Fruit fly (Drosophila melanogaster) whole organism, prepupa: ENCODE measurements around the gene mwh.
A peak's percentile ranks its signal among the peaks of the same experiment; 100 is the strongest.

Experiments
- Blimp-1 ChIP-seq: fragments of 200-800 bp; sonication (Bioruptor generic); optimal IDR thresholded peaks from 3 replicates; lab custom pipeline; 2017; ENCODE audit warnings: missing biosample characterization, missing genetic modification characterization, mild to moderate bottlenecking, moderate library complexity, missing genetic modification reagents
- CG10631 ChIP-seq: fragments of 200-800 bp; sonication (Bioruptor generic); optimal IDR thresholded peaks from 2 replicates; lab custom pipeline; 2016; ENCODE audit warnings: missing biosample characterization, missing genetic modification characterization
- CG10669 ChIP-seq: fragments of 200-800 bp; sonication (Bioruptor generic); optimal IDR thresholded peaks from 3 replicates; lab custom pipeline; 2018; ENCODE audit warnings: missing biosample characterization, mild to moderate bottlenecking, missing genetic modification characterization, moderate library complexity
- CG11294 ChIP-seq: fragments of 200-800 bp; sonication (Bioruptor generic); IDR thresholded peaks from 2 replicates; pipeline ENCODE4 v1.3.6; 2022; ENCODE audit warnings: missing biosample characterization, missing genetic modification characterization
- CG11902 ChIP-seq: fragments of 200-800 bp; sonication (Bioruptor generic); optimal IDR thresholded peaks from 3 replicates; lab custom pipeline; 2016; ENCODE audit warnings: missing biosample characterization, missing genetic modification characterization
- CG15336 ChIP-seq: fragments of 200-800 bp; sonication (Bioruptor generic); IDR thresholded peaks from 2 replicates; pipeline ENCODE4 v1.3.6; 2022; ENCODE audit warnings: missing biosample characterization, missing genetic modification characterization
- CG1621 ChIP-seq: fragments of 200-800 bp; sonication (Bioruptor generic); optimal IDR thresholded peaks from 3 replicates; lab custom pipeline; 2018; ENCODE audit warnings: missing biosample characterization, mild to moderate bottlenecking, missing genetic modification characterization
- CG3032 ChIP-seq: fragments of 200-800 bp; optimal IDR thresholded peaks from 2 replicates; lab custom pipeline; 2019; ENCODE audit warnings: missing biosample characterization, mild to moderate bottlenecking, missing genetic modification characterization, moderate library complexity
- CG31627 ChIP-seq: fragments of 200-800 bp; sonication (Bioruptor generic); optimal IDR thresholded peaks from 3 replicates; lab custom pipeline; 2016; ENCODE audit warnings: missing biosample characterization, missing genetic modification characterization
- CG32006 ChIP-seq: fragments of 200-800 bp; sonication (Bioruptor generic); optimal IDR thresholded peaks from 3 replicates; lab custom pipeline; 2017; ENCODE audit warnings: missing biosample characterization, mild to moderate bottlenecking, missing genetic modification characterization
- CG34406 ChIP-seq: fragments of 200-800 bp; sonication (Bioruptor generic); optimal IDR thresholded peaks from 3 replicates; lab custom pipeline; 2016; ENCODE audit warnings: missing biosample characterization, missing genetic modification characterization
- CG3919 ChIP-seq: fragments of 200-800 bp; sonication (Bioruptor generic); optimal IDR thresholded peaks from 3 replicates; lab custom pipeline; 2016; ENCODE audit warnings: missing biosample characterization, missing genetic modification characterization
- CG4318 ChIP-seq: fragments of 200-800 bp; sonication (Bioruptor generic); optimal IDR thresholded peaks from 3 replicates; lab custom pipeline; 2017; ENCODE audit warnings: missing biosample characterization, mild to moderate bottlenecking, missing genetic modification characterization
- CG6163 ChIP-seq: fragments of 200-800 bp; sonication (Bioruptor generic); IDR thresholded peaks from 3 replicates; pipeline ENCODE4 v1.3.6; 2022; ENCODE audit warnings: missing biosample characterization, missing genetic modification characterization
- CG6808 ChIP-seq: fragments of 200-800 bp; sonication (Bioruptor generic); optimal IDR thresholded peaks from 3 replicates; lab custom pipeline; 2017; ENCODE audit warnings: missing biosample characterization, missing genetic modification characterization, mild to moderate bottlenecking, moderate library complexity, missing genetic modification reagents
- CG6854 ChIP-seq: fragments of 200-800 bp; sonication (Bioruptor generic); optimal IDR thresholded peaks from 2 replicates; lab custom pipeline; 2017; ENCODE audit warnings: missing biosample characterization, mild to moderate bottlenecking, missing genetic modification characterization
- CG7368 ChIP-seq: fragments of 200-800 bp; sonication (Bioruptor generic); optimal IDR thresholded peaks from 3 replicates; lab custom pipeline; 2016; ENCODE audit warnings: missing biosample characterization, missing genetic modification characterization
- CG8119 ChIP-seq: fragments of 200-800 bp; sonication (Bioruptor generic); IDR thresholded peaks from 3 replicates; pipeline ENCODE4 v1.3.6; 2022; ENCODE audit warnings: missing biosample characterization, missing genetic modification characterization
- CG8632 ChIP-seq: fragments of 200-800 bp; sonication (Bioruptor generic); optimal IDR thresholded peaks from 3 replicates; lab custom pipeline; 2016; ENCODE audit warnings: missing biosample characterization, missing genetic modification characterization
- Eip78C ChIP-seq: fragments of 200-800 bp; sonication (Bioruptor generic); peaks from one replicate; lab custom pipeline; 2016; ENCODE audit warnings: missing biosample characterization, missing genetic modification characterization
- Eip93F ChIP-seq: fragments of 200-800 bp; sonication (Bioruptor generic); optimal IDR thresholded peaks from 2 replicates; lab custom pipeline; 2016; ENCODE audit warnings: missing biosample characterization, mild to moderate bottlenecking, missing genetic modification characterization
- Ets96B ChIP-seq: fragments of 200-800 bp; optimal IDR thresholded peaks from 2 replicates; lab custom pipeline; 2019; ENCODE audit warnings: missing biosample characterization, mild to moderate bottlenecking, missing genetic modification characterization, moderate library complexity
- Gug ChIP-seq: fragments of 200-800 bp; sonication (Bioruptor generic); IDR thresholded peaks from 2 replicates; pipeline ENCODE4 v1.3.6; 2022; ENCODE audit warnings: missing biosample characterization, missing genetic modification characterization
- Hr38 ChIP-seq: sonication (Bioruptor generic); optimal IDR thresholded peaks from 2 replicates; lab custom pipeline; 2016; ENCODE audit warnings: missing biosample characterization, missing genetic modification characterization
- Hr4 ChIP-seq: fragments of 200-800 bp; sonication (Bioruptor generic); optimal IDR thresholded peaks from 3 replicates; lab custom pipeline; 2016; ENCODE audit warnings: missing biosample characterization, missing genetic modification characterization
- Lpt ChIP-seq: fragments of 200-800 bp; sonication (Bioruptor generic); optimal IDR thresholded peaks from 3 replicates; lab custom pipeline; 2016; ENCODE audit warnings: missing biosample characterization, missing genetic modification characterization
- Met ChIP-seq: fragments of 200-800 bp; sonication (Bioruptor generic); optimal IDR thresholded peaks from 3 replicates; lab custom pipeline; 2016; ENCODE audit warnings: missing biosample characterization, missing genetic modification characterization
- OdsH ChIP-seq: fragments of 200-800 bp; sonication (Bioruptor generic); optimal IDR thresholded peaks from 3 replicates; lab custom pipeline; 2016; ENCODE audit warnings: missing biosample characterization, missing genetic modification characterization
- Sox102F ChIP-seq: fragments of 200-800 bp; sonication (Bioruptor generic); optimal IDR thresholded peaks from 2 replicates; lab custom pipeline; 2016; ENCODE audit warnings: missing biosample characterization, mild to moderate bottlenecking, missing genetic modification characterization
- Sox14 ChIP-seq: fragments of 200-800 bp; sonication (Bioruptor generic); optimal IDR thresholded peaks from 3 replicates; lab custom pipeline; 2016; ENCODE audit warnings: missing biosample characterization, missing genetic modification characterization
- dac ChIP-seq: fragments of 200-800 bp; sonication (Bioruptor generic); optimal IDR thresholded peaks from 2 replicates; lab custom pipeline; 2017; ENCODE audit warnings: missing biosample characterization, mild to moderate bottlenecking, missing genetic modification characterization
- dsx ChIP-seq: fragments of 200-800 bp; optimal IDR thresholded peaks from 3 replicates; lab custom pipeline; 2019; ENCODE audit warnings: missing biosample characterization, mild to moderate bottlenecking, missing genetic modification characterization, moderate library complexity; ENCODE audit not compliant: poor library complexity, severe bottlenecking
- eg ChIP-seq: fragments of 200-800 bp; sonication (Bioruptor generic); IDR thresholded peaks from 3 replicates; pipeline ENCODE4 v1.3.6; 2022; ENCODE audit warnings: missing biosample characterization, missing genetic modification characterization
- esn ChIP-seq: fragments of 200-800 bp; sonication (Bioruptor generic); optimal IDR thresholded peaks from 2 replicates; lab custom pipeline; 2016; ENCODE audit warnings: missing biosample characterization, mild to moderate bottlenecking, missing genetic modification characterization, moderate library complexity
- fd59A ChIP-seq: fragments of 200-800 bp; sonication (Bioruptor generic); optimal IDR thresholded peaks from 2 replicates; lab custom pipeline; 2017; ENCODE audit warnings: missing biosample characterization, mild to moderate bottlenecking, missing genetic modification characterization, missing genetic modification reagents
- fkh ChIP-seq: fragments of 200-800 bp; sonication (Bioruptor generic); optimal IDR thresholded peaks from 3 replicates; lab custom pipeline; 2017; ENCODE audit warnings: missing biosample characterization, mild to moderate bottlenecking, missing genetic modification characterization, moderate library complexity
- net ChIP-seq: fragments of 200-800 bp; sonication (Bioruptor generic); optimal IDR thresholded peaks from 3 replicates; lab custom pipeline; 2016; ENCODE audit warnings: missing biosample characterization, missing genetic modification characterization
- pdm3 ChIP-seq: fragments of 200-800 bp; sonication (Bioruptor generic); optimal IDR thresholded peaks from 3 replicates; lab custom pipeline; 2016; ENCODE audit warnings: missing biosample characterization, missing genetic modification characterization
- spab ChIP-seq: fragments of 200-800 bp; sonication (Bioruptor generic); optimal IDR thresholded peaks from 2 replicates; lab custom pipeline; 2017; ENCODE audit warnings: missing biosample characterization, mild to moderate bottlenecking, missing genetic modification characterization, missing genetic modification reagents
- ss ChIP-seq, 2 experiments: fragments of 200-800 bp; sonication (Bioruptor generic); optimal IDR thresholded peaks; 2 replicates in 1 of 2; 3 replicates in 1 of 2; lab custom pipeline; 2017 to 2018; ENCODE audit warnings: mild to moderate bottlenecking in 2 of 2, missing biosample characterization in 2 of 2, missing genetic modification characterization in 2 of 2, moderate library complexity in 1 of 2
- svp ChIP-seq: fragments of 200-800 bp; sonication (Bioruptor generic); peaks from one replicate; lab custom pipeline; 2016; ENCODE audit warnings: missing biosample characterization, missing genetic modification characterization

The mwh gene

DNA sequence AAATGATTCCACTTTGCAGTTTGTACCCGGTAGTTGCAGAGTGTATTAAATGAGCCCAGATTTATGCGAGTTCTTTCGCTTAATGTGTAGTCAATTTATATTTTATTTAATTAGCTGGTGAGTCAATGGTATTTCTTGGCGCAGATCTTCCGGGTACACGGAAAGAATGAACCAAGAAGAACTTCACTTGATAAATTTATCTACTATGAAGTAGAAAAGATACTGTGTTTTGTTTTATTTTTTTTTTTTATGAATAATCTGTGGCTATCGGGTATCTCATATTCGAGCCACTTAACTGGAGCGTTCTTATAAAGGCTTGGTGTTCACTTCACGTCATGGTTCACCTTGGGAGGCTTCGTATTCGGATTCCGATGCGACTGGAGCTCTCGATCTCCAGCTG, 64.4 kb downstream of the mwh start (continued):
- TF ChIP-seq CG10669 (GFP tag; lab: Kevin White, UChicago) (no peak), Eip93F (GFP tag; lab: Kevin White, UChicago) (no peak), Sox14 (GFP tag; lab: Kevin White, UChicago) (peak; percentile 26), Ets96B (tag; lab: Kevin White, UChicago) (no peak), fd59A (GFP tag; lab: Kevin White, UChicago) (no peak), CG32006 (peak; percentile 32), CG7368 (GFP tag; lab: Kevin White, UChicago) (no peak), Met (peak; percentile 53), CG6163 (GFP tag; lab: Robert Waterston, UW) (no peak), Sox102F (GFP tag; lab: Kevin White, UChicago) (peak; percentile 40), CG1621 (tag; lab: Kevin White, UChicago) (no peak), CG31627 (peak; percentile 40), CG11902 (GFP tag; lab: Kevin White, UChicago) (no peak), esn (peak; percentile 62), CG6808 (GFP tag; lab: Kevin White, UChicago) (no peak), spab (no peak), Blimp-1 (GFP tag; lab: Kevin White, UChicago) (no peak), CG10631 (GFP tag; lab: Kevin White, UChicago) (peak; percentile 56), CG11294 (no peak), Hr38 (GFP tag; lab: Kevin White, UChicago) (no peak), CG34406 (no peak), pdm3 (GFP tag; lab: Kevin White, UChicago) (peak; percentile 36), net (GFP tag; lab: Kevin White, UChicago) (no peak), Hr4 (GFP tag; lab: Kevin White, UChicago) (no peak), CG8632 (no peak), CG4318 (GFP tag; lab: Kevin White, UChicago) (no peak), Gug (GFP tag; lab: Robert Waterston, UW) (no peak), dac (GFP tag; lab: Kevin White, UChicago) (no peak), Lpt (no peak), fkh (GFP tag; lab: Kevin White, UChicago) (no peak), OdsH (GFP tag; lab: Kevin White, UChicago) (peak; percentile 44), CG6854 (no peak), ss (GFP tag; optimal IDR thresholded peaks at IDR 0.05; lab: Kevin White, UChicago) (peak in 1 of 2 experiments; percentile 10), CG8119 (GFP tag; lab: Robert Waterston, UW) (no peak), CG3919 (peak; percentile 37), dsx (no peak), CG3032 (tag; lab: Kevin White, UChicago) (no peak), Eip78C (peak; percentile 89), svp (GFP tag; lab: Kevin White, UChicago) (peak; percentile 89)

DNA sequence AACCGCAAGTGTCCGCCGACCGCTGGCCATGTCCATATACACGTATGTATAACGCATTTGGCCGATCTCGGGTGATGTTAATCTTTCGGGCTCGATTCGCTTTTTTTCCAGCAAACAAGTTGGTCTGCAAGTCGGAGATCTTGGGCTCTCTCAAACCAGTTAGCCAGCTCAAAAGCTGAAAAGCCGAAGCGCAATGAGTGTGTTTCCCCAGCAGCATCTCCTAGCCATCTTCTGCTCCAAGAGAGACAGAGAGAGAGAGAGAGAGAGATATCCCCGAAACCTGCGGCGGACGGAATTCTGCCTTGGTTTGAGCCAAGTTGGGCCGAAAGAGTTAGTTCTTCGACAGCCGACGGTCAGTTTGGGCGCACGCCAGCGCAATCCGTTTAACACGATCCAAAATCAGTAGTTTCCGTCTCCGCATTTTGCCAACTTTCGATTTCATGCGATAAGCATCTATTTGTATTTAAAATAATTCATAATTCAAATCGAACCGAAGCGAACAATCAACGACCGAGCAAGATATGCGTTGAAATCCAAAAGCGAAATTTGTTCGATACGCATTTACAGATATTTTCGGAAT, 64.9 kb downstream of the mwh start:
- TF ChIP-seq Met (no peak), Blimp-1 (GFP tag; lab: Kevin White, UChicago) (peak; percentile 82), CG8632 (no peak), spab (no peak), Gug (GFP tag; lab: Robert Waterston, UW) (no peak), eg (GFP tag; lab: Robert Waterston, UW) (0 out of 3 replicates have a peak, but pooled peaks have one; percentile 35), CG15336 (GFP tag; lab: Robert Waterston, UW) (peak; percentile 14; the same call in 1 of the 2 replicates), CG6854 (peak; percentile 14), CG1621 (tag; lab: Kevin White, UChicago) (peak; percentile 16)
